Worm (Caenorhabditis elegans) whole organism, L2 larva: ENCODE data around the gene R09F10.1.

Experiments used
- ama-1 ChIP-seq: fragments of 150-350 bp; optimal IDR thresholded peaks from 2 replicates; lab custom pipeline; 2018; ENCODE audit warnings: inconsistent platforms
- ceh-82 ChIP-seq: fragments of 150-350 bp; optimal IDR thresholded peaks from 2 replicates; lab custom pipeline; 2014; ENCODE audit warnings: missing biosample characterization, missing genetic modification characterization
- crh-2 ChIP-seq: sonication (generic microtip); optimal IDR thresholded peaks from 2 replicates; lab custom pipeline; 2017; ENCODE audit warnings: missing biosample characterization, missing genetic modification characterization
- dmd-4 ChIP-seq: sonication (generic microtip); optimal IDR thresholded peaks from 2 replicates; lab custom pipeline; 2017; ENCODE audit warnings: missing biosample characterization, missing genetic modification characterization
- lin-39 ChIP-seq: fragments of 150-350 bp; optimal IDR thresholded peaks from 2 replicates; lab custom pipeline; 2014; ENCODE audit warnings: missing biosample characterization, missing genetic modification reagents, missing genetic modification characterization
- mdl-1 ChIP-seq, 2 experiments: fragments of 150-350 bp in 1 of 2; sonication (generic microtip) in 1 of 2; optimal IDR thresholded peaks; 2 replicates each; lab custom pipeline; 2017; ENCODE audit warnings: missing biosample characterization in 2 of 2, missing genetic modification characterization in 2 of 2
- nhr-11 ChIP-seq: fragments of 150-350 bp; optimal IDR thresholded peaks from 2 replicates; lab custom pipeline; 2014; ENCODE audit warnings: missing biosample characterization, missing genetic modification characterization
- unc-62 ChIP-seq: fragments of 150-350 bp; optimal IDR thresholded peaks from 2 replicates; lab custom pipeline; 2014; ENCODE audit warnings: missing biosample characterization, missing genetic modification reagents, missing genetic modification characterization
- ztf-4 ChIP-seq: fragments of 150-350 bp; optimal IDR thresholded peaks from 2 replicates; lab custom pipeline; 2014; ENCODE audit warnings: missing biosample characterization, missing genetic modification characterization

DNA sequence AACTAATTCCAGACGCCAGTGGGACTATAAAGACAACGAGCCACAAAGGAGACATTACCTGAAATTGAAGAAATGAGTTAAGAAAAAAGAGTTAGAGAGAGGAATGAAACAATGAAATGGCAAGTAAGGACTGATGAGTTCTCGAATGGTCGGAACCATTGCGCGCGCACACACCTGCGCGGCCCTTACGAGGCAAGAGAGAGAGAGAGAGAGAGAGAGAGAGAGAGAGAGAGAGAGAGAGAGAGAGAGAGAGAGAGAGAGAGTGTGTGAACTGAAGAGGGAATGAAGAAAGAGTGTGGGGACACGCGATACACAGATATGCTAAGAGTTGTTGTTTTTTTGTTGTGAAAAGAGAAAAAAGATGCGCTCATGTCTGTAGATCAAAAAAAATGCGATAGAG is 3.0 kb downstream of the R09F10.1 start, which contains the start of gene R09F10.8:
- no peak for TF ChIP-seq unc-62
- TF ChIP-seq lin-39 (tag; lab: Kevin White, UChicago) = no peak
- no peak for TF ChIP-seq nhr-11 (tag; lab: Kevin White, UChicago)
- no peak for TF ChIP-seq crh-2 (tag; lab: Kevin White, UChicago)
- TF ChIP-seq dmd-4 (tag; lab: Kevin White, UChicago) = no peak
- no peak for TF ChIP-seq ama-1 (lab: Kevin White, UChicago)
- no peak for TF ChIP-seq mdl-1 (tag; optimal IDR thresholded peaks at IDR 0.05; lab: Kevin White, UChicago)
- TF ChIP-seq ztf-4 (tag; lab: Kevin White, UChicago) = no peak
- no peak for TF ChIP-seq ceh-82
